Fruit fly (Drosophila melanogaster) Kc167 (cell line): ENCODE measurements around the gene Fit1.

Source experiments
- Myc ChIP-seq: fragments of >200 bp; optimal IDR thresholded peaks from 2 replicates; lab custom pipeline; 2017; ENCODE audit warnings: missing external identifiers
- Sin3A ChIP-seq: fragments of >200 bp; optimal IDR thresholded peaks from 2 replicates; lab custom pipeline; 2018; ENCODE audit warnings: missing external identifiers
- h ChIP-seq: fragments of >200 bp; optimal IDR thresholded peaks from 3 replicates; lab custom pipeline; 2018; ENCODE audit warnings: missing external identifiers
- insv ChIP-seq: fragments of >200 bp; optimal IDR thresholded peaks from 3 replicates; lab custom pipeline; 2018; ENCODE audit warnings: missing external identifiers

DNA sequence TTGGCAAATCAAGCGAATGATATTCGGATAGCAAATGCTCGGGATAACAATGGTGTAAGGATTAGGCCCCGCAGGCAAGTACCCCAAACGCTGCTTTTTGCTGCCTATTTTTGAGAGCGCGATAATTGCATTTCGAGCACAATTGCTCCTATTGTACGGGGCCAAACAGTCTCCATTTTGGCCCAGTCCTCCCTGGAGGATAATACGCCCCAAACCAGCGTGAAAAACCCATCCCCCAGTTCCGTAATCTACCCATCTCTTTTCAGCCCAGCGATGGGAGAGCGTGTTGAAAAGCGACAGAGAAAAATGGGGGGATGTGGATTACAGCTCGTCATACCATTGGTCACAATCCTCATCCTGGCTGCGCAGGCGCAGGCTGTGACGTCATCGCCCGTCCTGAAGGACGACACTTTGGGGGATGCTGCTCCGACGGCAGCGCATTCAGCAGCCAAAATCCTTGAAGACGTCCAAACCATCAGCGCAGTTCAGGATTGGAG lies 14.6 kb upstream of the Fit1 start, which contains the start of gene Gad1:
- TF ChIP-seq h (lab: Kevin White, UChicago): no peak
- no peak for TF ChIP-seq insv (lab: Kevin White, UChicago)
- TF ChIP-seq Myc (lab: Kevin White, UChicago): no peak
- no peak for TF ChIP-seq Sin3A (lab: Kevin White, UChicago)
